Worm (Caenorhabditis elegans) whole organism, young adult: ENCODE data around the gene ZK418.2.

ENCODE experiments used
- B0019.2 ChIP-seq: fragments of 200-800 bp; sonication (Bioruptor generic); conservative IDR thresholded peaks from 2 replicates; pipeline ENCODE4 v1.3.6; 2022; ENCODE audit warnings: missing genetic modification reagents, missing genetic modification characterization, missing compliant biosample characterization
- C06A6.2 ChIP-seq: fragments of 200-800 bp; sonication (Bioruptor generic); conservative IDR thresholded peaks from 2 replicates; pipeline ENCODE4 v1.3.6; 2022; ENCODE audit warnings: missing genetic modification characterization, missing compliant biosample characterization
- C17E4.6 ChIP-seq: fragments of 200-800 bp; sonication (Bioruptor generic); IDR thresholded peaks from 2 replicates; pipeline ENCODE4 v1.3.6; 2022; ENCODE audit warnings: missing genetic modification reagents, missing genetic modification characterization, missing compliant biosample characterization
- F23B12.7 ChIP-seq: sonication (generic microtip); optimal IDR thresholded peaks from 2 replicates; lab custom pipeline; 2017; ENCODE audit warnings: missing genetic modification characterization, mild to moderate bottlenecking, missing compliant biosample characterization, antibody characterized with exemption, moderate library complexity; ENCODE audit not compliant: insufficient read depth
- F37B4.10 ChIP-seq: fragments of 200-800 bp; sonication (Bioruptor generic); IDR thresholded peaks from 2 replicates; pipeline ENCODE4 v1.3.6; 2022; ENCODE audit warnings: missing genetic modification characterization, missing compliant biosample characterization
- F49E8.2 ChIP-seq: sonication (generic microtip); optimal IDR thresholded peaks from 3 replicates; lab custom pipeline; 2017; ENCODE audit warnings: missing genetic modification characterization, mild to moderate bottlenecking, missing compliant biosample characterization, antibody characterized with exemption, moderate library complexity; ENCODE audit not compliant: insufficient read depth
- K12H6.12 ChIP-seq: fragments of 200-800 bp; sonication (Bioruptor generic); optimal IDR thresholded peaks from 2 replicates; lab custom pipeline; 2018; ENCODE audit warnings: mild to moderate bottlenecking, missing genetic modification characterization, missing compliant biosample characterization
- T07F8.4 ChIP-seq: sonication (generic microtip); optimal IDR thresholded peaks from 2 replicates; lab custom pipeline; 2016; ENCODE audit warnings: mild to moderate bottlenecking, missing genetic modification characterization, moderate library complexity, missing compliant biosample characterization
- Y53G8AR.9 ChIP-seq: fragments of 200-800 bp; sonication (Bioruptor generic); conservative IDR thresholded peaks from 2 replicates; pipeline ENCODE4 v1.3.6; 2022; ENCODE audit warnings: missing genetic modification reagents, missing genetic modification characterization, missing compliant biosample characterization
- Y56A3A.18 ChIP-seq: fragments of 200-800 bp; sonication (Bioruptor generic); IDR thresholded peaks from 2 replicates; pipeline ENCODE4 v1.3.6; 2022; ENCODE audit warnings: missing genetic modification reagents, missing genetic modification characterization, missing compliant biosample characterization
- Y95B8A.8 ChIP-seq: fragments of 200-800 bp; sonication (Bioruptor generic); IDR thresholded peaks from 2 replicates; pipeline ENCODE4 v1.3.6; 2022; ENCODE audit warnings: missing genetic modification reagents, missing genetic modification characterization, missing compliant biosample characterization
- aptf-3 ChIP-seq: fragments of 200-800 bp; sonication (Bioruptor generic); IDR thresholded peaks from 2 replicates; pipeline ENCODE4 v1.3.6; 2022; ENCODE audit warnings: missing genetic modification characterization, missing compliant biosample characterization
- atf-7 ChIP-seq: sonication (generic microtip); optimal IDR thresholded peaks from 2 replicates; lab custom pipeline; 2017; ENCODE audit warnings: mild to moderate bottlenecking, missing genetic modification characterization, missing compliant biosample characterization
- attf-6 ChIP-seq: fragments of 200-800 bp; sonication (Bioruptor generic); IDR thresholded peaks from 2 replicates; pipeline ENCODE4 v1.3.6; 2022; ENCODE audit warnings: missing genetic modification reagents, missing genetic modification characterization, missing compliant biosample characterization
- ceh-27 ChIP-seq: fragments of 200-800 bp; sonication (Bioruptor generic); optimal IDR thresholded peaks from 2 replicates; lab custom pipeline; 2018; ENCODE audit warnings: mild to moderate bottlenecking, missing genetic modification characterization, moderate library complexity, missing compliant biosample characterization
- die-1 ChIP-seq: sonication (generic microtip); optimal IDR thresholded peaks from 2 replicates; lab custom pipeline; 2016; ENCODE audit warnings: missing genotype, mild to moderate bottlenecking, missing genetic modification characterization, missing compliant biosample characterization
- dox-1 ChIP-seq: fragments of 200-800 bp; sonication (Bioruptor generic); IDR thresholded peaks from 2 replicates; pipeline ENCODE4 v1.3.6; 2022; ENCODE audit warnings: missing genetic modification reagents, missing genetic modification characterization, missing compliant biosample characterization
- efl-1 ChIP-seq: fragments of 150-350 bp; optimal IDR thresholded peaks from 2 replicates; lab custom pipeline; 2014; ENCODE audit warnings: missing biosample characterization, missing genetic modification reagents, missing genetic modification characterization
- egl-18 ChIP-seq: fragments of 200-800 bp; sonication (Bioruptor generic); IDR thresholded peaks from 2 replicates; pipeline ENCODE4 v1.3.6; 2022; ENCODE audit warnings: missing genetic modification reagents, missing genetic modification characterization, missing compliant biosample characterization
- egl-44 ChIP-seq: fragments of 200-800 bp; sonication (Bioruptor generic); IDR thresholded peaks from 2 replicates; pipeline ENCODE4 v1.3.6; 2022; ENCODE audit warnings: missing genetic modification reagents, missing genetic modification characterization, missing compliant biosample characterization
- egrh-3 ChIP-seq: fragments of 200-800 bp; sonication (Bioruptor generic); IDR thresholded peaks from 2 replicates; pipeline ENCODE4 v1.3.6; 2022; ENCODE audit warnings: missing genetic modification reagents, missing genetic modification characterization, missing compliant biosample characterization
- ekl-4 ChIP-seq: fragments of 200-800 bp; sonication (Bioruptor generic); IDR thresholded peaks from 2 replicates; pipeline ENCODE4 v1.3.6; 2022; ENCODE audit warnings: missing genetic modification reagents, missing genetic modification characterization, missing compliant biosample characterization
- him-1 ChIP-seq: sonication (generic microtip); optimal IDR thresholded peaks from 2 replicates; lab custom pipeline; 2016; ENCODE audit warnings: missing genotype, missing genetic modification reagents, missing genetic modification characterization, missing compliant biosample characterization
- hlh-12 ChIP-seq: sonication (generic microtip); optimal IDR thresholded peaks from 2 replicates; lab custom pipeline; 2016; ENCODE audit warnings: missing genetic modification characterization, missing compliant biosample characterization
- hmg-1.2 ChIP-seq: fragments of 200-800 bp; sonication (Bioruptor generic); IDR thresholded peaks from 2 replicates; pipeline ENCODE4 v1.3.6; 2022; ENCODE audit warnings: missing genetic modification reagents, missing genetic modification characterization, missing compliant biosample characterization
- hrde-1 ChIP-seq: sonication (generic microtip); optimal IDR thresholded peaks from 2 replicates; lab custom pipeline; 2016; ENCODE audit warnings: missing genetic modification characterization, mild to moderate bottlenecking, missing compliant biosample characterization, moderate library complexity, missing genotype, missing genetic modification reagents, borderline replicate concordance
- let-526 ChIP-seq: fragments of 200-800 bp; sonication (Bioruptor generic); IDR thresholded peaks from 2 replicates; pipeline ENCODE4 v1.3.6; 2022; ENCODE audit warnings: missing genetic modification reagents, missing genetic modification characterization, missing compliant biosample characterization
- let-607 ChIP-seq, 2 experiments: fragments of 200-800 bp in 1 of 2; sonication (Bioruptor generic) in 1 of 2; sonication (generic microtip) in 1 of 2; optimal IDR thresholded peaks; 2 replicates each; lab custom pipeline; 2016 to 2018; ENCODE audit warnings: mild to moderate bottlenecking in 2 of 2, missing compliant biosample characterization in 2 of 2, missing genetic modification characterization in 2 of 2, moderate library complexity in 2 of 2, missing genotype in 1 of 2
- lin-26 ChIP-seq: fragments of 200-800 bp; sonication (Bioruptor generic); IDR thresholded peaks from 2 replicates; pipeline ENCODE4 v1.3.6; 2022; ENCODE audit warnings: missing genetic modification reagents, missing genetic modification characterization, missing compliant biosample characterization
- lin-35 ChIP-seq, 3 experiments: fragments of 150-350 bp in 2 of 3; sonication (generic microtip) in 1 of 3; optimal IDR thresholded peaks; 2 replicates each; lab custom pipeline; 2014 to 2018; ENCODE audit warnings: missing biosample characterization in 3 of 3, missing genetic modification characterization in 3 of 3, missing genetic modification reagents in 3 of 3
- lin-54 ChIP-seq: fragments of 200-800 bp; sonication (Bioruptor generic); optimal IDR thresholded peaks from 2 replicates; lab custom pipeline; 2018; ENCODE audit warnings: mild to moderate bottlenecking, missing genetic modification characterization, missing compliant biosample characterization
- lir-1 ChIP-seq: fragments of 200-800 bp; sonication (Bioruptor generic); conservative IDR thresholded peaks from 2 replicates; pipeline ENCODE4 v1.3.6; 2022; ENCODE audit warnings: missing genetic modification reagents, missing genetic modification characterization, missing compliant biosample characterization
- lsl-1 ChIP-seq: fragments of 200-800 bp; sonication (Bioruptor generic); optimal IDR thresholded peaks from 2 replicates; lab custom pipeline; 2018; ENCODE audit warnings: mild to moderate bottlenecking, missing genetic modification characterization, moderate library complexity, missing compliant biosample characterization
- madf-6 ChIP-seq: fragments of 200-800 bp; sonication (Bioruptor generic); IDR thresholded peaks from 2 replicates; pipeline ENCODE4 v1.3.6; 2022; ENCODE audit warnings: missing genetic modification reagents, missing genetic modification characterization, missing compliant biosample characterization
- mel-28 ChIP-seq: sonication (generic microtip); optimal IDR thresholded peaks from 2 replicates; lab custom pipeline; 2016; ENCODE audit warnings: borderline replicate concordance, mild to moderate bottlenecking, missing genetic modification characterization, missing compliant biosample characterization
- nfya-1 ChIP-seq: sonication (generic microtip); optimal IDR thresholded peaks from 2 replicates; lab custom pipeline; 2017; ENCODE audit warnings: antibody characterized with exemption, missing compliant biosample characterization, missing genetic modification characterization, borderline replicate concordance; ENCODE audit not compliant: insufficient read depth
- rcor-1 ChIP-seq: fragments of 200-800 bp; sonication (Bioruptor generic); IDR thresholded peaks from 2 replicates; pipeline ENCODE4 v1.3.6; 2022; ENCODE audit warnings: missing genetic modification reagents, missing genetic modification characterization, missing compliant biosample characterization
- repo-1 ChIP-seq: sonication (generic microtip); optimal IDR thresholded peaks from 2 replicates; lab custom pipeline; 2017; ENCODE audit warnings: mild to moderate bottlenecking, missing genetic modification characterization, missing compliant biosample characterization
- snpc-3.4 ChIP-seq: sonication (generic microtip); optimal IDR thresholded peaks from 2 replicates; lab custom pipeline; 2017; ENCODE audit warnings: missing genetic modification characterization, mild to moderate bottlenecking, missing compliant biosample characterization, antibody characterized with exemption, moderate library complexity, missing genotype, missing genetic modification reagents
- snpc-4 ChIP-seq, 5 experiments: fragments of 150-350 bp in 1 of 5; sonication (generic microtip) in 4 of 5; optimal IDR thresholded peaks; 2 replicates each; lab custom pipeline; 2014 to 2018; ENCODE audit warnings: missing genetic modification characterization in 5 of 5, missing biosample characterization in 3 of 5, antibody characterized with exemption in 2 of 5, mild to moderate bottlenecking in 2 of 5, missing compliant biosample characterization in 2 of 5, missing genotype in 2 of 5, moderate library complexity in 2 of 5, missing genetic modification reagents in 1 of 5
- somi-1 ChIP-seq: fragments of 200-800 bp; sonication (Bioruptor generic); optimal IDR thresholded peaks from 2 replicates; lab custom pipeline; 2018; ENCODE audit warnings: mild to moderate bottlenecking, missing genetic modification characterization, missing compliant biosample characterization
- tbp1 ChIP-seq: fragments of 200-800 bp; sonication (Bioruptor generic); optimal IDR thresholded peaks from 2 replicates; lab custom pipeline; 2018; ENCODE audit warnings: mild to moderate bottlenecking, missing genetic modification characterization, missing compliant biosample characterization
- unc-130 ChIP-seq: sonication (generic microtip); optimal IDR thresholded peaks from 2 replicates; lab custom pipeline; 2016; ENCODE audit warnings: missing genetic modification reagents, missing genetic modification characterization, missing compliant biosample characterization
- ztf-18 ChIP-seq: sonication (generic microtip); optimal IDR thresholded peaks from 2 replicates; lab custom pipeline; 2016; ENCODE audit warnings: missing genotype, mild to moderate bottlenecking, missing genetic modification characterization, missing compliant biosample characterization
- ztf-22 ChIP-seq: fragments of 200-800 bp; sonication (Bioruptor generic); optimal IDR thresholded peaks from 2 replicates; lab custom pipeline; 2018; ENCODE audit warnings: mild to moderate bottlenecking, missing genetic modification characterization, moderate library complexity, missing compliant biosample characterization
- ztf-28 ChIP-seq: fragments of 200-800 bp; sonication (Bioruptor generic); IDR thresholded peaks from 2 replicates; pipeline ENCODE4 v1.3.6; 2022; ENCODE audit warnings: missing genetic modification reagents, missing genetic modification characterization, missing compliant biosample characterization

The ZK418.2 gene

DNA sequence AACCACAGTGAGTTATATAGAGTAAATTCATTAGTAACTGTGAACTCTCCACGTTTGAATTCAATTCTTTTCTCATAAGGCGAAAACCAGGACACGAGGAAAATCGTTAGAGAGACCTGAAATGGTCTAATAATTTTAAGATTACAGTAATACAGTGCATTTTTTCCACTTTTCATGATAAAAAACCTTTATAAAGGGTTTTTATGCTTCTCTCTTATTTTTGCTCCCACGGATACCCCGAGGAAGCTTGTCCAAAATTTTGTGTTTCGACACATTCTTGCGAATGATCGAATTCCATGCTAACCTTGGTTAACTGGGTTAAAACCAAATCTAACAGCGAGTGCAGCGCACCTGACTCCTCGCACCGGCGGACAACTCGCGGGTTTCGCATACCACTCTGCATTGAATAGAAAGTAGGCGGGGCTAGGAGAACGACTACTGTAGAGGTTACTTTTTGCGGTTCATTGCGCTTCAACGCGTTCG lies 49.1 kb downstream of the ZK418.2 start (continued):
- TF ChIP-seq mel-28 (tag; lab: Kevin White, UChicago) = no peak
- TF ChIP-seq lir-1 (GFP tag; lab: Robert Waterston, UW) = 0 out of 2 replicates have a peak, but pooled peaks have one; percentile 16
- TF ChIP-seq F49E8.2 = peak; percentile 83
- no peak for TF ChIP-seq let-526 (GFP tag; lab: Robert Waterston, UW)
- peak; percentile 83 for TF ChIP-seq Y95B8A.8 (GFP tag; lab: Robert Waterston, UW)
- peak; percentile 91 for TF ChIP-seq snpc-3.4
- TF ChIP-seq hrde-1 (tag; lab: Kevin White, UChicago) = peak; percentile 75
- TF ChIP-seq lsl-1 (GFP tag; lab: Kevin White, UChicago) = peak; percentile 67
- peak; percentile 62 for TF ChIP-seq him-1 (tag; lab: Kevin White, UChicago)
- peak in 1 of 3 experiments; percentile 40 for TF ChIP-seq lin-35 (GFP tag; optimal IDR thresholded peaks at IDR 0.05; lab: Kevin White, UChicago)
- no peak for TF ChIP-seq T07F8.4 (tag; lab: Kevin White, UChicago)
- no peak for TF ChIP-seq ztf-22 (GFP tag; lab: Kevin White, UChicago)
- TF ChIP-seq F23B12.7 (tag; lab: Kevin White, UChicago) = no peak
- TF ChIP-seq ztf-28 (GFP tag; lab: Robert Waterston, UW) = 0 out of 2 replicates have a peak, but pooled peaks have one; percentile 14
- TF ChIP-seq K12H6.12 (tag; lab: Kevin White, UChicago) = no peak
- no peak for TF ChIP-seq nfya-1 (tag; lab: Kevin White, UChicago)
- peak; percentile 78 for TF ChIP-seq tbp1
- TF ChIP-seq madf-6 (GFP tag; lab: Robert Waterston, UW) = peak; percentile 78
- TF ChIP-seq ztf-18 (tag; lab: Kevin White, UChicago) = peak; percentile 24
- peak; percentile 73 for TF ChIP-seq ekl-4 (GFP tag; lab: Robert Waterston, UW)
- TF ChIP-seq hlh-12 (tag; lab: Kevin White, UChicago) = no peak
- peak; percentile 95 for TF ChIP-seq attf-6 (GFP tag; lab: Robert Waterston, UW)
- TF ChIP-seq ceh-27 (GFP tag; lab: Kevin White, UChicago) = no peak
- TF ChIP-seq efl-1 (GFP tag; lab: Kevin White, UChicago) = no peak
- peak; percentile 67 for TF ChIP-seq lin-54 (GFP tag; lab: Kevin White, UChicago)
- TF ChIP-seq somi-1 (GFP tag; lab: Kevin White, UChicago) = no peak
- TF ChIP-seq snpc-4 (GFP tag; optimal IDR thresholded peaks at IDR 0.05; lab: Kevin White, UChicago) = peak; percentile 94
- TF ChIP-seq snpc-4 (tag; optimal IDR thresholded peaks at IDR 0.05; lab: Kevin White, UChicago) = peak; percentile 94 to 98 (median 96)
- no peak for TF ChIP-seq aptf-3 (GFP tag; lab: Robert Waterston, UW)
- TF ChIP-seq let-607 (tag; optimal IDR thresholded peaks at IDR 0.05; lab: Kevin White, UChicago) = peak in 1 of 2 experiments; percentile 8
- TF ChIP-seq F37B4.10 (GFP tag; lab: Robert Waterston, UW) = no peak
- TF ChIP-seq egl-44 = 0 out of 2 replicates have a peak, but pooled peaks have one; percentile 52
- peak; percentile 55; the same call in 1 of the 2 replicates for TF ChIP-seq rcor-1 (GFP tag; lab: Robert Waterston, UW)
- TF ChIP-seq Y53G8AR.9 = peak; percentile 51; the same call in 1 of the 2 replicates
- 0 out of 2 replicates have a peak, but pooled peaks have one; percentile 37 for TF ChIP-seq Y56A3A.18
- TF ChIP-seq unc-130 = peak; percentile 45
- no peak for TF ChIP-seq egl-18 (GFP tag; lab: Robert Waterston, UW)
- no peak for TF ChIP-seq B0019.2 (GFP tag; lab: Robert Waterston, UW)
- no peak for TF ChIP-seq atf-7
- no peak for TF ChIP-seq die-1
- no peak for TF ChIP-seq egrh-3 (GFP tag; lab: Robert Waterston, UW)
- TF ChIP-seq dox-1 (GFP tag; lab: Robert Waterston, UW) = peak; percentile 80
- TF ChIP-seq C06A6.2 (GFP tag; lab: Robert Waterston, UW) = no peak
- TF ChIP-seq repo-1 = peak; percentile 39
- TF ChIP-seq hmg-1.2 = peak; percentile 88
- TF ChIP-seq C17E4.6 (GFP tag; lab: Robert Waterston, UW) = no peak
- TF ChIP-seq lin-26 = peak; percentile 45; the same call in 1 of the 2 replicates
- TF ChIP-seq, all 124 proteins: peak for 45
